Fruit fly (Drosophila melanogaster): Measurements from ENCODE around the gene CG43798.

dm6 chr2L:4632997-4633396 lies 13.9 kb upstream of the CG43798 start:
- TF ChIP-seq OdsH (GFP tag; optimal IDR thresholded peaks at IDR 0.05) (peak; percentile 19), CG10631 (GFP tag; optimal IDR thresholded peaks at IDR 0.05) (peak; percentile 45), CG11762 (GFP tag; optimal IDR thresholded peaks at IDR 0.05; ENCODE audit: insufficient read depth) (no peak), Lpt (GFP tag; optimal IDR thresholded peaks at IDR 0.05) (peak; percentile 29), Eip93F (GFP tag; optimal IDR thresholded peaks at IDR 0.05) (no peak), ss (GFP tag; optimal IDR thresholded peaks at IDR 0.05) (no peak), CG6163 (GFP tag; IDR thresholded peaks at IDR 0.05) (peak; percentile 55; the same call in 2 of the 3 replicates), Smox (GFP tag; optimal IDR thresholded peaks at IDR 0.05) (no peak), fd85E (GFP tag; optimal IDR thresholded peaks at IDR 0.05) (no peak), CG11902 (GFP tag; optimal IDR thresholded peaks at IDR 0.05) (no peak)
